Fruit fly (Drosophila melanogaster): ENCODE results near the gene CG17806.

CG17806 gene

DNA sequence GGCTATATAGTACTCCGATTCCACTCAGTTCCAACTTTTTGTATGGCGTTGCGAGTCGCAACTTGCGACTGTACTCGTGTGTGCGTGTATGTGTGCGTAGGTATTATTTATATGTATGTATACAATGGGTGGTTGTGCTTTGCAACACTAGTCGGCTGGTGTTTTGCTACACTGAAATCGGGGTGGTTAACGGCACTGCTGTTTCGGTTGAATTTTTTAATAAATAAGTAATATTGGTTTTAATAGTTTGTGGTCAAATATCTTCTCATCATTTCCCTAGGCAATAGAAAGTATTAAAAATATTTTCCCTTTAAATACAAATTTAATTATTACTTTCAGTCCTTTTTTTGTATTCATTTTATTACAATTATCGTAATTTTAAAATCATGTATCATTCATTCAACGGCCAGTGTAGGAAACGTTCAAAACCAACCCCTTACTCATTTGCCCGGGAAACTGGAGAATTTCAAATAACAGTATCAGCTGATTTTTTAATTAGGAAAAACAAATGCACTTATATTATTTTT, 4.8 kb downstream of the CG17806 start, which contains the start of gene CG7379 (continued):
- TF ChIP-seq Jarid2 (GFP tag; optimal IDR thresholded peaks at IDR 0.05) (no peak), onecut (GFP tag; IDR thresholded peaks at IDR 0.05) (peak; percentile 58), CG4707 (GFP tag; optimal IDR thresholded peaks at IDR 0.05) (peak; percentile 59), pzg (GFP tag; optimal IDR thresholded peaks at IDR 0.05) (peak; percentile 82), sens (GFP tag) (peak; percentile 92), yki (optimal IDR thresholded peaks at IDR 0.05) (no peak), tio (GFP tag; optimal IDR thresholded peaks at IDR 0.05) (peak; percentile 72), CG17186 (GFP tag; optimal IDR thresholded peaks at IDR 0.05) (peak; percentile 61), CG7987 (GFP tag; optimal IDR thresholded peaks at IDR 0.05) (peak; percentile 84), CG4404 (GFP tag; IDR thresholded peaks at IDR 0.05) (peak; percentile 84), Antp (GFP tag; optimal IDR thresholded peaks at IDR 0.05) (peak; percentile 81), Asciz (GFP tag; optimal IDR thresholded peaks at IDR 0.05) (peak; percentile 59), CG7271 (tag; optimal IDR thresholded peaks at IDR 0.05) (peak; percentile 41), maf-S (GFP tag; optimal IDR thresholded peaks at IDR 0.05) (peak; percentile 82), HLH54F (GFP tag; optimal IDR thresholded peaks at IDR 0.05) (peak; percentile 94), jumu (GFP tag; optimal IDR thresholded peaks at IDR 0.05) (peak; percentile 80), CG32767 (GFP tag; IDR thresholded peaks at IDR 0.05) (peak; percentile 78), sqz (GFP tag; optimal IDR thresholded peaks at IDR 0.05) (peak; percentile 50), salm (tag; optimal IDR thresholded peaks at IDR 0.05) (no peak), CG6813 (GFP tag; optimal IDR thresholded peaks at IDR 0.05) (no peak), CG6689 (GFP tag; IDR thresholded peaks at IDR 0.05) (peak; percentile 60), fd3F (GFP tag; optimal IDR thresholded peaks at IDR 0.05) (peak; percentile 67), Nf-YA (GFP tag; IDR thresholded peaks at IDR 0.05) (no peak), CG14667 (GFP tag; IDR thresholded peaks at IDR 0.05) (no peak; the same call in 1 of the 2 replicates), fd96Cb (tag; optimal IDR thresholded peaks at IDR 0.05) (peak; percentile 39), CG2889 (GFP tag; IDR thresholded peaks at IDR 0.05) (no peak), Dip2 (GFP tag; IDR thresholded peaks at IDR 0.05) (no peak), CG7556 (GFP tag; optimal IDR thresholded peaks at IDR 0.05) (peak; percentile 88), CG9727 (GFP tag; optimal IDR thresholded peaks at IDR 0.05) (peak; percentile 64), Dfd (GFP tag; optimal IDR thresholded peaks at IDR 0.05) (no peak), CG9437 (GFP tag; optimal IDR thresholded peaks at IDR 0.05) (peak; percentile 78), CG8478 (optimal IDR thresholded peaks at IDR 0.05) (peak; percentile 57), bcd (GFP tag; optimal IDR thresholded peaks at IDR 0.05) (peak; percentile 85), ttk (GFP tag; IDR thresholded peaks at IDR 0.05) (peak; percentile 83), pnt (GFP tag; optimal IDR thresholded peaks at IDR 0.05) (peak; percentile 24), az2 (GFP tag; optimal IDR thresholded peaks at IDR 0.05) (peak; percentile 80), bowl (GFP tag; IDR thresholded peaks at IDR 0.05) (no peak), Dp (GFP tag; optimal IDR thresholded peaks at IDR 0.05) (peak; percentile 86), ab (GFP tag; optimal IDR thresholded peaks at IDR 0.05) (peak; percentile 24), lmd (GFP tag; IDR thresholded peaks at IDR 0.05) (peak; percentile 81), Dll (GFP tag; IDR thresholded peaks at IDR 0.05; ENCODE audit: partially characterized antibody) (peak; percentile 30; the same call in 1 of the 4 replicates), Six4 (GFP tag; optimal IDR thresholded peaks at IDR 0.05) (peak; percentile 62), ato (GFP tag; IDR thresholded peaks at IDR 0.05; ENCODE audit: partially characterized antibody) (no peak), YL-1 (GFP tag; optimal IDR thresholded peaks at IDR 0.05) (peak; percentile 96), unc-4 (GFP tag; IDR thresholded peaks at IDR 0.05; ENCODE audit: partially characterized antibody) (no peak), CG15073 (GFP tag; optimal IDR thresholded peaks at IDR 0.05) (peak; percentile 27), dan (GFP tag; IDR thresholded peaks at IDR 0.05) (no peak), CG10147 (GFP tag; optimal IDR thresholded peaks at IDR 0.05) (peak; percentile 77), NC2β (GFP tag; optimal IDR thresholded peaks at IDR 0.05) (peak; percentile 63), pros (GFP tag; optimal IDR thresholded peaks at IDR 0.05) (no peak), CG12942 (GFP tag; optimal IDR thresholded peaks at IDR 0.05) (peak; percentile 88)
